Fruit fly (Drosophila melanogaster): Measurements from ENCODE around the gene Dad1.

The Dad1 gene

DNA sequence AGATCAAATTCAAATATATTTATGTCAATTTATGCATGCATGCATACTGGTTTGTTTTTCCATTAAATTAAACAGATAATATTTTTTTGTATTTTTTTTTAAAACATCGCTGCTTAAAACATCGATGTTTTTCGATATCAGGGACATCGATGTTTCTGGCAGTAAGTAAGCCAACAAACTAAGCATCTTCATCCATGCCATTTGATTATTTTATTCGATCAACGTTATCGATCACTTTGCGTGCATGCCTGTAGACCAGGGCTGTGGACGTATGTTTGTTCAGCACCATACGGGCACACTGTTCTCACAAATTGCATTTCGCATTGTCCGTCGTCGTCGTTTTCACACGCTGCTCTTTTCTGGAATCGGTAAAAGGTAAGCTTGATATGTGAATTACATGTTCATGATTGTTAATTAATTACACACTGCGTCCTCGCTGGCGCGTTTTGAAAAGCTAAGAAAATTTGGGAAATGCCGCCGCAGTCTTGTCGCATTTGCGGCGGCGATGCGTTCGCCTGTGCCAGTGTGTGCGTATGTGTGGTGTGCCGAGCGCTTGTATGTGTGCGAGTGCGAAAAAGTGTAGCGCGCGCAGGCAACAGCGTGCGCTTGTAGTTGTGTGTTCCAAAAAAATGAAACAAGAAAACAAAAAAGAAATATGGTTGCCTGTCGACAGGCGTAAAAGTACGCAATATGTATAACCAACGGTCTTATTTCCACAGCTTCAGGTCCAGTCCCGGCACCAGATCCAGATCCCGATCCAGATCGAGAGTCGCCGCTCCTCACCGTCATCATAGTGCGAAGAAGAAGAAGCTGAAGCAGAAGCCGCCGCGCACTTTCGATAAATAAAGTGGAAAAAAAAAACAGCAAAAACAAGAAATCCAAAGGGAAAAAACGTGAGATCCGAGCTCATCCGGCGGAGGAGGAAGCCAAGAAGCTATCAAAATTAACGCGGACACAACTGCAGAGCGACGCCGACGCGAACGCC, 19.6 kb upstream of the Dad1 start, which contains the start of gene emb:
Gene emb (plus strand): TSS at position 288 of the 985 bp plus-strand sequence.
- TF ChIP-seq ovo (GFP tag; optimal IDR thresholded peaks at IDR 0.05) (no peak), CG7045 (GFP tag; optimal IDR thresholded peaks at IDR 0.05) (no peak), CG33017 (tag; optimal IDR thresholded peaks at IDR 0.05) (no peak), CG7101 (tag; optimal IDR thresholded peaks at IDR 0.05) (peak; percentile 56), pad (GFP tag; optimal IDR thresholded peaks at IDR 0.05) (peak; percentile 47), bab1 (GFP tag; optimal IDR thresholded peaks at IDR 0.05) (peak; percentile 79), CG5204 (GFP tag; optimal IDR thresholded peaks at IDR 0.05) (no peak), cnc (optimal IDR thresholded peaks at IDR 0.05) (no peak), tj (GFP tag; optimal IDR thresholded peaks at IDR 0.05) (peak; percentile 51), Clk (GFP tag; optimal IDR thresholded peaks at IDR 0.05) (peak; percentile 8), CG14711 (tag; optimal IDR thresholded peaks at IDR 0.05) (no peak), toe (GFP tag; optimal IDR thresholded peaks at IDR 0.05) (no peak), CG11617 (GFP tag; optimal IDR thresholded peaks at IDR 0.05) (peak; percentile 50), CG12768 (GFP tag; optimal IDR thresholded peaks at IDR 0.05) (peak; percentile 37), Crg-1 (GFP tag; optimal IDR thresholded peaks at IDR 0.05) (peak; percentile 43), Hr96 (GFP tag; optimal IDR thresholded peaks at IDR 0.05) (no peak), Mnt (GFP tag; optimal IDR thresholded peaks at IDR 0.05) (peak; percentile 80), cic (GFP tag; optimal IDR thresholded peaks at IDR 0.05) (peak; percentile 80), kay (GFP tag; ENCODE audit: borderline replicate concordance) (no peak), CG1620 (GFP tag; optimal IDR thresholded peaks at IDR 0.05) (peak; percentile 11)

DNA sequence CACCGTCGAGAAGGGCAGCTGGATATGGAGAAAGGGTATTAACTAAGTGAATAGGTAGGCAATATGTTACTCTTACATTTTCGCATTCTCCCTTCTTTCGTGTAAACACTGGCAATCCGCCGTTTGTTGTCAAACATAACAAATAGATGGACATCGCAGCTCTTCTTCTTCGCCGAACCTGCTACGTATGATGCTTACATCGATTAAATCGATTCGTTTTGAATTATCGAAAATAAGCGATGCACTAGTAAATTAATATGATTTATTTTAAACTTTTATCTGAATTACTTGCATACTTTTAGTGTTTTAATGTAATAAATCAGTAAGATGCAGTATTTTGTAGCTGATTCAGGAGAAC, 19.0 kb upstream of the Dad1 start, which contains the start of gene fy:
Gene fy (minus strand): TSS at position 353 of the 358 bp plus-strand sequence.
- no peak for TF ChIP-seq CG11617 (GFP tag; optimal IDR thresholded peaks at IDR 0.05)
- TF ChIP-seq CG14711 (tag; optimal IDR thresholded peaks at IDR 0.05) = no peak
- no peak for TF ChIP-seq kay (GFP tag; ENCODE audit: borderline replicate concordance)
- no peak for TF ChIP-seq pad (GFP tag; optimal IDR thresholded peaks at IDR 0.05)

DNA sequence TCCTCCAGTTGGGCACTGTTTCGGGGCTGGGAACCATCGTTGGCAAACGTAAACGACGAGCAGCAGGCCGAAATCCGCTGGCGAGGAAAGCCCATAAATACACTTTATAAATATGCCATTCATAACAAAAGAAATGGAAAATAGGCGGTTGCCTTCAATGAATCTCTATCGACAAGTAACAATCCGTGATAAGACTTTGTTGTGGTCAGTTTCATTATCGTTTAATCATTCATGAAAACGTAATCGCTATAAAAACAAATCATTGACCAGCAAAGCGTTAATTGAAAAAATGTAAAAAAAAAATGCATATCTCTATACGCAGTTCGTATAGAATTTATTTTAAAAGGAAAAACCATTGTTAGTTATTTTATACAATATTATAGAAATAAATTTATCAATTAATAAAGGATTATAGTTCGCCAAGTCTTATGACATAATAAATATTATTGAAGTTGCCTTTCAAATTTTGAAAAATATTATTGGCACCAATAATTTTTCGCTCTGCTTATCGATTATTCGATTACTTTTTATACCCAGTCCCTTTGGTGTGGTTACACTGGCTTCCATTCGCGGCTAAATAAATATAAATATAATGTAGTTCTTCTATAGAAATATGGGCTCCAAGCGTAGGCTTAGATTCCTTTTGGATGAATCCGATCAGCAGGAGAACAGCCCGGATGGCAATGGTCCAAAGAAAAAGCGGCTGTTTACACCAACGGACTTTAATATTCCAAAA, 16.1 kb upstream of the Dad1 start, which contains the start of gene CG31898:
Gene CG31898 (plus strand): TSS at position 559 of the 736 bp plus-strand sequence.
- TF ChIP-seq toe (GFP tag; optimal IDR thresholded peaks at IDR 0.05) = no peak
- peak; percentile 79 for TF ChIP-seq cic (GFP tag; optimal IDR thresholded peaks at IDR 0.05)
- TF ChIP-seq CG12768 (GFP tag; optimal IDR thresholded peaks at IDR 0.05) = no peak
- TF ChIP-seq bab1 (GFP tag; optimal IDR thresholded peaks at IDR 0.05) = peak; percentile 26

dm6 chr2L:8398721-8399120, 14.8 kb upstream of the Dad1 start, which contains the start of gene CG13386:
CG13386 (plus strand) TSS chr2L:8399021.
- TF ChIP-seq CG7101 (tag; optimal IDR thresholded peaks at IDR 0.05) (no peak), Crg-1 (GFP tag; optimal IDR thresholded peaks at IDR 0.05) (no peak), kay (GFP tag; ENCODE audit: borderline replicate concordance) (no peak), tj (GFP tag; optimal IDR thresholded peaks at IDR 0.05) (no peak), ovo (GFP tag; optimal IDR thresholded peaks at IDR 0.05) (no peak), pad (GFP tag; optimal IDR thresholded peaks at IDR 0.05) (no peak), CG5204 (GFP tag; optimal IDR thresholded peaks at IDR 0.05) (no peak), CG1620 (GFP tag; optimal IDR thresholded peaks at IDR 0.05) (no peak), CG7045 (GFP tag; optimal IDR thresholded peaks at IDR 0.05) (no peak), bab1 (GFP tag; optimal IDR thresholded peaks at IDR 0.05) (no peak), cnc (optimal IDR thresholded peaks at IDR 0.05) (no peak)

DNA sequence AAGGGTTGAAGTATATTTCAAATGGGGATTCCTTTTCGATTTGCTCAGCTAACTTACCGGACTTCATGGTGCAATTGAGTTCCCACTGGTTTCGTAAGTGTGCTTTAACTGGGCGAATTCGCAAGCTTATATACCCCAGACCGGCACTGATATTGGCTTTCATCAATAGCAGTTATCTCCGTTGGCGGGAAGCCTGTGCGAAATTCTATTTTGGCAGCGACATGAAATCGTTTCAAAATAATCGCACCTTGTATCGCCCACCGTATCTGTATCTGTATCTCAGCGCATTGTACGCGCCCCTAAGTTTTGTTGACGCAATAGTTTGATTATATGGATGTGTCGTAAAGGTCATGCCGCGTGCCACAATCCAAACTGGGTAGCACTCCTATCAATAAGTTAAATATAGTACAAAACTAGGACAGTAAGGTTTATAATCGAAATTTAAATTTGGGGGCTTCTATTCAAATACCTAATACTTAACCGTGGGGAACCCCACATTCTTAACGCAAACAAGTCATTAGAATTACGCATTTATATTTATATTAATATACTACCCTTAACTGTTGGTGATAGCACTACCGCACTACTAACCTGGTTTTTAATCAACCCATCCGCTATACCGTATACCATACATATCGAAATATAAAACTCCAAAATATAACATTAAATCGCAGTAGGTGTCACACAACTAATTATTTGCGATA, 12.2 kb upstream of the Dad1 start, which contains the start of the genes Peritrophin-15a and CG13385:
Gene Peritrophin-15a (minus strand): TSS at position 101 of the 704 bp plus-strand sequence.
Gene CG13385 (plus strand): TSS at position 654 of the 704 bp plus-strand sequence.
- no peak for TF ChIP-seq cic (GFP tag; optimal IDR thresholded peaks at IDR 0.05)
- TF ChIP-seq Hr96 (GFP tag; optimal IDR thresholded peaks at IDR 0.05) = no peak
- no peak for TF ChIP-seq CG33017 (tag; optimal IDR thresholded peaks at IDR 0.05)
- TF ChIP-seq CG12768 (GFP tag; optimal IDR thresholded peaks at IDR 0.05) = no peak
- no peak for TF ChIP-seq toe (GFP tag; optimal IDR thresholded peaks at IDR 0.05)
- TF ChIP-seq kay (GFP tag; ENCODE audit: borderline replicate concordance) = no peak
- no peak for TF ChIP-seq CG7045 (GFP tag; optimal IDR thresholded peaks at IDR 0.05)
- no peak for TF ChIP-seq bab1 (GFP tag; optimal IDR thresholded peaks at IDR 0.05)
- no peak for TF ChIP-seq tj (GFP tag; optimal IDR thresholded peaks at IDR 0.05)
- TF ChIP-seq pad (GFP tag; optimal IDR thresholded peaks at IDR 0.05) = no peak
- TF ChIP-seq Clk (GFP tag; optimal IDR thresholded peaks at IDR 0.05) = no peak
- no peak for TF ChIP-seq CG5204 (GFP tag; optimal IDR thresholded peaks at IDR 0.05)
- TF ChIP-seq CG7101 (tag; optimal IDR thresholded peaks at IDR 0.05) = no peak
- no peak for TF ChIP-seq cnc (optimal IDR thresholded peaks at IDR 0.05)
